Fruit fly (Drosophila melanogaster): ENCODE measurements around the gene CG5290.

CG5290 gene

dm6 chr3L:17961608-17962007 is 49.2 kb upstream of the CG5290 start (continued):
- TF ChIP-seq CG31627 (GFP tag; optimal IDR thresholded peaks at IDR 0.05) (no peak), CG11294 (GFP tag; IDR thresholded peaks at IDR 0.05) (no peak), dac (GFP tag; optimal IDR thresholded peaks at IDR 0.05) (no peak), vri (GFP tag; optimal IDR thresholded peaks at IDR 0.05) (peak; percentile 70), CG6276 (GFP tag; optimal IDR thresholded peaks at IDR 0.05) (no peak), Met (GFP tag; optimal IDR thresholded peaks at IDR 0.05) (peak; percentile 29), dsx (GFP tag; optimal IDR thresholded peaks at IDR 0.05; ENCODE audit: poor library complexity, severe bottlenecking) (peak; percentile 1), CG6808 (GFP tag; optimal IDR thresholded peaks at IDR 0.05) (peak; percentile 25), achi (GFP tag; optimal IDR thresholded peaks at IDR 0.05) (no peak), Smox (GFP tag; optimal IDR thresholded peaks at IDR 0.05) (no peak), CG11902 (GFP tag; optimal IDR thresholded peaks at IDR 0.05) (no peak), CG11762 (GFP tag; optimal IDR thresholded peaks at IDR 0.05; ENCODE audit: insufficient read depth) (no peak), eg (GFP tag; IDR thresholded peaks at IDR 0.05) (peak; percentile 29; the same call in 1 of the 3 replicates), Lpt (GFP tag; optimal IDR thresholded peaks at IDR 0.05) (no peak), CG16779 (tag; optimal IDR thresholded peaks at IDR 0.05) (peak; percentile 53), CG6163 (GFP tag; IDR thresholded peaks at IDR 0.05) (0 out of 3 replicates have a peak, but pooled peaks have one; percentile 35), Ets21C (GFP tag; optimal IDR thresholded peaks at IDR 0.05) (no peak), Ets96B (tag; optimal IDR thresholded peaks at IDR 0.05) (no peak), fd59A (GFP tag; optimal IDR thresholded peaks at IDR 0.05) (no peak), CG9139 (GFP tag; optimal IDR thresholded peaks at IDR 0.05) (peak; percentile 14), acj6 (GFP tag; optimal IDR thresholded peaks at IDR 0.05) (no peak), fkh (GFP tag; optimal IDR thresholded peaks at IDR 0.05) (no peak), CG7368 (GFP tag; optimal IDR thresholded peaks at IDR 0.05) (no peak), CG8319 (GFP tag; optimal IDR thresholded peaks at IDR 0.05) (no peak), CG10669 (GFP tag; optimal IDR thresholded peaks at IDR 0.05) (no peak), net (GFP tag; optimal IDR thresholded peaks at IDR 0.05) (no peak), topi (GFP tag; optimal IDR thresholded peaks at IDR 0.05) (peak; percentile 8), Blimp-1 (GFP tag; optimal IDR thresholded peaks at IDR 0.05) (no peak), CG34406 (GFP tag; optimal IDR thresholded peaks at IDR 0.05) (no peak), CG1621 (tag; optimal IDR thresholded peaks at IDR 0.05) (peak; percentile 9), ss (GFP tag; optimal IDR thresholded peaks at IDR 0.05) (peak; percentile 8 to 54), Sox102F (GFP tag; optimal IDR thresholded peaks at IDR 0.05) (peak; percentile 7), CG10631 (GFP tag; optimal IDR thresholded peaks at IDR 0.05) (no peak), esn (GFP tag; optimal IDR thresholded peaks at IDR 0.05) (peak; percentile 22), CG4318 (GFP tag; optimal IDR thresholded peaks at IDR 0.05) (no peak), CG8632 (GFP tag; optimal IDR thresholded peaks at IDR 0.05) (no peak)

- no peak for TF ChIP-seq CG6276 (GFP tag; optimal IDR thresholded peaks at IDR 0.05)
- no peak for TF ChIP-seq CG34406 (GFP tag; optimal IDR thresholded peaks at IDR 0.05)
- TF ChIP-seq CG31627 (GFP tag; optimal IDR thresholded peaks at IDR 0.05): no peak
- no peak for TF ChIP-seq cyc (GFP tag; optimal IDR thresholded peaks at IDR 0.05)
- no peak for TF ChIP-seq Gug (GFP tag; IDR thresholded peaks at IDR 0.05)
- TF ChIP-seq CG6163 (GFP tag; IDR thresholded peaks at IDR 0.05): 0 out of 3 replicates have a peak, but pooled peaks have one; percentile 23
- TF ChIP-seq Lpt (GFP tag; optimal IDR thresholded peaks at IDR 0.05): no peak
- TF ChIP-seq CG7368 (GFP tag; optimal IDR thresholded peaks at IDR 0.05): no peak
- no peak for TF ChIP-seq Hr4 (GFP tag; optimal IDR thresholded peaks at IDR 0.05)
- TF ChIP-seq Met (GFP tag; optimal IDR thresholded peaks at IDR 0.05): no peak
- peak; percentile 34 for TF ChIP-seq CG32006 (GFP tag; optimal IDR thresholded peaks at IDR 0.05)
- TF ChIP-seq CG15336 (GFP tag; IDR thresholded peaks at IDR 0.05): 0 out of 2 replicates have a peak, but pooled peaks have one; percentile 33
- no peak for TF ChIP-seq CG10669 (GFP tag; optimal IDR thresholded peaks at IDR 0.05)
- no peak for TF ChIP-seq eg (GFP tag; IDR thresholded peaks at IDR 0.05)
- no peak for TF ChIP-seq esn (GFP tag; optimal IDR thresholded peaks at IDR 0.05)
- TF ChIP-seq CG10631 (GFP tag; optimal IDR thresholded peaks at IDR 0.05): no peak
- TF ChIP-seq Eip75B (GFP tag; optimal IDR thresholded peaks at IDR 0.05): no peak
- no peak for TF ChIP-seq acj6 (GFP tag; optimal IDR thresholded peaks at IDR 0.05)
These were observed 48.0 kb upstream of the CG5290 start for dm6 chr3L:17960247-17960839.

All from whole organism, prepupa.